Worm (Caenorhabditis elegans) whole organism, young adult: ENCODE data around the gene cyb-1.

Experiments
- B0261.1 ChIP-seq: sonication (generic microtip); optimal IDR thresholded peaks from 2 replicates; lab custom pipeline; 2016; ENCODE audit warnings: mild to moderate bottlenecking, missing genetic modification characterization, moderate library complexity, missing compliant biosample characterization
- B0336.3 ChIP-seq: fragments of 200-800 bp; sonication (Bioruptor generic); IDR thresholded peaks from 2 replicates; pipeline ENCODE4 v1.3.6; 2022; ENCODE audit warnings: missing genetic modification characterization, missing compliant biosample characterization
- C06A6.2 ChIP-seq: fragments of 200-800 bp; sonication (Bioruptor generic); conservative IDR thresholded peaks from 2 replicates; pipeline ENCODE4 v1.3.6; 2022; ENCODE audit warnings: missing genetic modification characterization, missing compliant biosample characterization
- F33H1.4 ChIP-seq: fragments of 200-800 bp; sonication (Bioruptor generic); IDR thresholded peaks from 2 replicates; pipeline ENCODE4 v1.3.6; 2022; ENCODE audit warnings: missing genetic modification reagents, missing genetic modification characterization, missing compliant biosample characterization
- F39B2.1 ChIP-seq: fragments of 200-800 bp; sonication (Bioruptor generic); IDR thresholded peaks from 2 replicates; pipeline ENCODE4 v1.3.6; 2022; ENCODE audit warnings: missing genetic modification reagents, missing genetic modification characterization, missing compliant biosample characterization
- F52B5.7 ChIP-seq: sonication (generic microtip); optimal IDR thresholded peaks from 2 replicates; lab custom pipeline; 2016; ENCODE audit warnings: mild to moderate bottlenecking, missing genetic modification characterization, missing compliant biosample characterization
- K11D2.4 ChIP-seq: fragments of 200-800 bp; sonication (Bioruptor generic); IDR thresholded peaks from 2 replicates; pipeline ENCODE4 v1.3.6; 2022; ENCODE audit warnings: missing genetic modification reagents, missing genetic modification characterization, missing compliant biosample characterization
- Y53F4B.3 ChIP-seq: fragments of 200-800 bp; sonication (Bioruptor generic); IDR thresholded peaks from 2 replicates; pipeline ENCODE4 v1.3.6; 2022; ENCODE audit warnings: missing genetic modification reagents, missing genetic modification characterization, missing compliant biosample characterization
- Y56A3A.18 ChIP-seq: fragments of 200-800 bp; sonication (Bioruptor generic); IDR thresholded peaks from 2 replicates; pipeline ENCODE4 v1.3.6; 2022; ENCODE audit warnings: missing genetic modification reagents, missing genetic modification characterization, missing compliant biosample characterization
- attf-3 ChIP-seq: fragments of 200-800 bp; sonication (Bioruptor generic); conservative IDR thresholded peaks from 2 replicates; pipeline ENCODE4 v1.3.6; 2022; ENCODE audit warnings: missing genetic modification reagents, missing genetic modification characterization, missing compliant biosample characterization
- bed-1 ChIP-seq: fragments of 200-800 bp; sonication (Bioruptor generic); IDR thresholded peaks from 2 replicates; pipeline ENCODE4 v1.3.6; 2022; ENCODE audit warnings: missing genetic modification reagents, missing genetic modification characterization, missing compliant biosample characterization
- ccch-3 ChIP-seq: fragments of 200-800 bp; sonication (Bioruptor generic); optimal IDR thresholded peaks from 2 replicates; lab custom pipeline; 2018; ENCODE audit warnings: mild to moderate bottlenecking, missing genetic modification characterization, missing compliant biosample characterization
- cebp-1 ChIP-seq, 2 experiments: fragments of 200-800 bp in 1 of 2; sonication (Bioruptor generic) in 1 of 2; sonication (generic microtip) in 1 of 2; IDR thresholded peaks in 1 of 2; optimal IDR thresholded peaks in 1 of 2; 2 replicates each; pipeline versions ENCODE4 v1.3.6 to Lab custom; 2017 to 2022; ENCODE audit warnings: missing compliant biosample characterization in 2 of 2, missing genetic modification characterization in 2 of 2, mild to moderate bottlenecking in 1 of 2, missing genetic modification reagents in 1 of 2, moderate library complexity in 1 of 2
- ceh-27 ChIP-seq: fragments of 200-800 bp; sonication (Bioruptor generic); optimal IDR thresholded peaks from 2 replicates; lab custom pipeline; 2018; ENCODE audit warnings: mild to moderate bottlenecking, missing genetic modification characterization, moderate library complexity, missing compliant biosample characterization
- ceh-40 ChIP-seq: fragments of 200-800 bp; sonication (Bioruptor generic); IDR thresholded peaks from 2 replicates; pipeline ENCODE4 v1.3.6; 2022; ENCODE audit warnings: missing genetic modification characterization, missing compliant biosample characterization
- ceh-79 ChIP-seq: sonication (generic microtip); optimal IDR thresholded peaks from 2 replicates; lab custom pipeline; 2017; ENCODE audit warnings: mild to moderate bottlenecking, missing genetic modification characterization, missing compliant biosample characterization
- ceh-91 ChIP-seq: fragments of 200-800 bp; sonication (Bioruptor generic); IDR thresholded peaks from 2 replicates; pipeline ENCODE4 v1.3.6; 2022; ENCODE audit warnings: missing genetic modification reagents, missing genetic modification characterization, missing compliant biosample characterization
- chd-7 ChIP-seq: sonication (generic microtip); optimal IDR thresholded peaks from 2 replicates; lab custom pipeline; 2016; ENCODE audit warnings: mild to moderate bottlenecking, missing genetic modification characterization, moderate library complexity, missing compliant biosample characterization
- dox-1 ChIP-seq: fragments of 200-800 bp; sonication (Bioruptor generic); IDR thresholded peaks from 2 replicates; pipeline ENCODE4 v1.3.6; 2022; ENCODE audit warnings: missing genetic modification reagents, missing genetic modification characterization, missing compliant biosample characterization
- efl-1 ChIP-seq: fragments of 150-350 bp; optimal IDR thresholded peaks from 2 replicates; lab custom pipeline; 2014; ENCODE audit warnings: missing biosample characterization, missing genetic modification reagents, missing genetic modification characterization
- egl-18 ChIP-seq: fragments of 200-800 bp; sonication (Bioruptor generic); IDR thresholded peaks from 2 replicates; pipeline ENCODE4 v1.3.6; 2022; ENCODE audit warnings: missing genetic modification reagents, missing genetic modification characterization, missing compliant biosample characterization
- lag-1 ChIP-seq: fragments of 200-800 bp; sonication (Bioruptor generic); IDR thresholded peaks from 2 replicates; pipeline ENCODE4 v1.3.6; 2022; ENCODE audit warnings: missing genetic modification reagents, missing genetic modification characterization, missing compliant biosample characterization
- lin-26 ChIP-seq: fragments of 200-800 bp; sonication (Bioruptor generic); IDR thresholded peaks from 2 replicates; pipeline ENCODE4 v1.3.6; 2022; ENCODE audit warnings: missing genetic modification reagents, missing genetic modification characterization, missing compliant biosample characterization
- lin-35 ChIP-seq, 3 experiments: fragments of 150-350 bp in 2 of 3; sonication (generic microtip) in 1 of 3; optimal IDR thresholded peaks; 2 replicates each; lab custom pipeline; 2014 to 2018; ENCODE audit warnings: missing biosample characterization in 3 of 3, missing genetic modification characterization in 3 of 3, missing genetic modification reagents in 3 of 3
- lin-40 ChIP-seq: sonication (generic microtip); optimal IDR thresholded peaks from 2 replicates; lab custom pipeline; 2016; ENCODE audit warnings: missing genetic modification characterization, mild to moderate bottlenecking, missing compliant biosample characterization, missing genotype, missing genetic modification reagents
- lin-54 ChIP-seq: fragments of 200-800 bp; sonication (Bioruptor generic); optimal IDR thresholded peaks from 2 replicates; lab custom pipeline; 2018; ENCODE audit warnings: mild to moderate bottlenecking, missing genetic modification characterization, missing compliant biosample characterization
- madf-6 ChIP-seq: fragments of 200-800 bp; sonication (Bioruptor generic); IDR thresholded peaks from 2 replicates; pipeline ENCODE4 v1.3.6; 2022; ENCODE audit warnings: missing genetic modification reagents, missing genetic modification characterization, missing compliant biosample characterization
- madf-8 ChIP-seq: fragments of 200-800 bp; sonication (Bioruptor generic); conservative IDR thresholded peaks from 2 replicates; pipeline ENCODE4 v1.3.6; 2022; ENCODE audit warnings: missing genetic modification reagents, missing genetic modification characterization, missing compliant biosample characterization
- mcd-1 ChIP-seq: fragments of 200-800 bp; sonication (Bioruptor generic); IDR thresholded peaks from 2 replicates; pipeline ENCODE4 v1.3.6; 2022; ENCODE audit warnings: missing genetic modification reagents, missing genetic modification characterization, missing compliant biosample characterization
- mel-28 ChIP-seq: sonication (generic microtip); optimal IDR thresholded peaks from 2 replicates; lab custom pipeline; 2016; ENCODE audit warnings: borderline replicate concordance, mild to moderate bottlenecking, missing genetic modification characterization, missing compliant biosample characterization
- mes-4 ChIP-seq: sonication (generic microtip); optimal IDR thresholded peaks from 2 replicates; lab custom pipeline; 2016; ENCODE audit warnings: missing genotype, missing genetic modification characterization, missing compliant biosample characterization
- nfya-2 ChIP-seq: fragments of 200-800 bp; sonication (Bioruptor generic); IDR thresholded peaks from 2 replicates; pipeline ENCODE4 v1.3.6; 2022; ENCODE audit warnings: missing genetic modification reagents, missing genetic modification characterization, missing compliant biosample characterization
- nfyb-1 ChIP-seq: fragments of 200-800 bp; sonication (Bioruptor generic); IDR thresholded peaks from 2 replicates; pipeline ENCODE4 v1.3.6; 2022; ENCODE audit warnings: missing genetic modification reagents, missing genetic modification characterization, missing compliant biosample characterization
- nhr-80 ChIP-seq: sonication (generic microtip); optimal IDR thresholded peaks from 2 replicates; lab custom pipeline; 2016; ENCODE audit warnings: missing genetic modification characterization, missing compliant biosample characterization
- pbrm-1 ChIP-seq: fragments of 200-800 bp; sonication (Bioruptor generic); IDR thresholded peaks from 2 replicates; pipeline ENCODE4 v1.3.6; 2022; ENCODE audit warnings: missing genetic modification reagents, missing genetic modification characterization, missing compliant biosample characterization
- pha-4 ChIP-seq: fragments of 150-350 bp; sonication (generic microtip); optimal IDR thresholded peaks from 2 replicates; lab custom pipeline; 2014; ENCODE audit warnings: missing biosample characterization, missing genetic modification reagents, missing genetic modification characterization
- snpc-1.1 ChIP-seq: sonication (generic microtip); optimal IDR thresholded peaks from 2 replicates; lab custom pipeline; 2017; ENCODE audit warnings: missing genetic modification characterization, mild to moderate bottlenecking, missing compliant biosample characterization, antibody characterized with exemption, moderate library complexity, missing genotype, missing genetic modification reagents; ENCODE audit not compliant: insufficient read depth
- tlf-1 ChIP-seq: fragments of 200-800 bp; sonication (Bioruptor generic); optimal IDR thresholded peaks from 2 replicates; lab custom pipeline; 2018; ENCODE audit warnings: mild to moderate bottlenecking, missing genetic modification characterization, missing compliant biosample characterization
- unc-62 ChIP-seq: fragments of 150-350 bp; optimal IDR thresholded peaks from 2 replicates; lab custom pipeline; 2014; ENCODE audit warnings: missing biosample characterization, missing genetic modification reagents, missing genetic modification characterization
- ztf-25 ChIP-seq: fragments of 200-800 bp; sonication (Bioruptor generic); IDR thresholded peaks from 2 replicates; pipeline ENCODE4 v1.3.6; 2022; ENCODE audit warnings: missing genetic modification reagents, missing genetic modification characterization, missing compliant biosample characterization

Gene cyb-1

DNA sequence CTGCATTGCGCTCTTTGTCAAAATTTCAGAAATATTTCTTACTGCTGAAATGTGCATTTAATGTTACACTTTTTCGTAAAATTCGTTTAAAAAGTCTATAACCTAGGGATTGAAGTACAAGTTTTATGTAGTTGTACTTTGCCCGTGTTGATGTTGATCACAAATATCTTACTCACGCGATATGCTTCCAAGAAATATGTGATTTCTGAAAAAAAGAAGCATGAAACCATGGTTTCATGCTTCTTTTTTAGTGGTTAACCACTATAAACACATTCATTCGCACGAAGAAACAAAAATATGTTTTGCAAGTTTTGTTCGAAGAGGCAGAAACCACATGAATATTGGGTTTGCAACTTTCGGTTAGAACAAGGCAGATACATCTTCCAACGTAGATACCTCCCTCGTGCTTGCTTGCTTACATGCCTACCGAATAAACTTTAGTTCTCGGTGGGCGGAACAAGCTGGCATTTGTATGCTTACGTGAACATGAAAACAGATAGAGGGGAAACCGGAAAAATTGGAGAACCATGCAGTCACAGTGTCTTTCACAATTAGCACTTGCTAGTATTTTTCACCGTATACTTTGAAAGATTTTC is 45.9 kb upstream of the cyb-1 start, which contains the start of gene R102.3:
R102.3 (plus strand) TSS at position 546 of the 596 bp plus-strand sequence.
- TF ChIP-seq ccch-3: no peak
- no peak for TF ChIP-seq ceh-27 (GFP tag; lab: Kevin White, UChicago)
- no peak for TF ChIP-seq lin-26 (GFP tag; lab: Robert Waterston, UW)
- TF ChIP-seq tlf-1: no peak
- no peak for TF ChIP-seq mes-4 (tag; lab: Kevin White, UChicago)
- no peak for TF ChIP-seq ceh-79
- TF ChIP-seq nfya-2 (GFP tag; lab: Robert Waterston, UW): no peak
- no peak for TF ChIP-seq B0261.1
- TF ChIP-seq chd-7 (tag; lab: Kevin White, UChicago): no peak

DNA sequence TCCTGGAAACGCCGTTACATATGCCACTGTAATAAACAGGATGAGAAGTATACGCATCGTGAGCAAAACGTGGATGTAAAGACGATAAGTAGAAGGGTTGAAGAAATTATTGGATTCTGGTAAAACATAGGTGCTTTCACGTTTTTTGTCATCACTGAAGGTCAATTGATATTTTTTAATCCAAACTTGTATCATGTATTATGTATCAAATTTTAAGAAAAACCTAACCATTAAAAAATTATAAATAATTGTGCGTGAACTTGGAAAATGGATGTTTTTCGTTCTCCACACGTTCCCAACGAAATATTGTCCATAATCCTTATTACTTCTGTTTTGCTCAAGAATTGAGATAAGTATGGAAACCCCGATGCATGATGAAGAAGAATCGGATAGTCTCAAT is 44.9 kb upstream of the cyb-1 start, which contains the start of gene R102.8:
R102.8 (minus strand) TSS at position 101 of the 400 bp plus-strand sequence.
- TF ChIP-seq dox-1 (GFP tag; lab: Robert Waterston, UW): no peak

DNA sequence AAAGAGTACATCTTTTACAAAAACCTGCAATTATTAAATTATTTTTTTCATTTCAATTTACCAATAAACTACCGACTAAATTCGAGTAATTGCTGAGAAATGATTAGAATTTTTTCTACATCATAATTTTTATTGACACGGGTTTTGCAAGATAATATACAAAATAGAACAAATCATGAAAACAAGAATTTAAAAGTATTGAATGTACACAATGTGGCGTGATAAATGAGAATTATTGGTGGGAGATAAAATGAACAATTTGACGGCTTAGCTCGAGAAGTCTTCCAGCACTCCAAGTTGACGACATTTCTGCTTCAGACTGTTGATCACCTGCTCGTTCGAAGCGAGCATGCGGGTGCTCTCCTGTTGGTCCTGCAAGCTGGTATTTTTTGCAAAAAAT is 39.8 kb upstream of the cyb-1 start, which contains the start of gene R102.4:
R102.4 (minus strand) TSS at position 101 of the 400 bp plus-strand sequence.
- TF ChIP-seq pbrm-1 (GFP tag; lab: Robert Waterston, UW) (no peak), egl-18 (no peak), F52B5.7 (tag; lab: Kevin White, UChicago) (no peak), F39B2.1 (no peak), K11D2.4 (GFP tag; lab: Robert Waterston, UW) (no peak), Y56A3A.18 (GFP tag; lab: Robert Waterston, UW) (no peak), lag-1 (GFP tag; lab: Robert Waterston, UW) (no peak), ztf-25 (GFP tag; lab: Robert Waterston, UW) (no peak), F33H1.4 (GFP tag; lab: Robert Waterston, UW) (no peak), C06A6.2 (GFP tag; lab: Robert Waterston, UW) (no peak), efl-1 (GFP tag; lab: Kevin White, UChicago) (no peak), mel-28 (tag; lab: Kevin White, UChicago) (no peak)
- TF ChIP-seq, all 124 proteins: peak for 0

DNA sequence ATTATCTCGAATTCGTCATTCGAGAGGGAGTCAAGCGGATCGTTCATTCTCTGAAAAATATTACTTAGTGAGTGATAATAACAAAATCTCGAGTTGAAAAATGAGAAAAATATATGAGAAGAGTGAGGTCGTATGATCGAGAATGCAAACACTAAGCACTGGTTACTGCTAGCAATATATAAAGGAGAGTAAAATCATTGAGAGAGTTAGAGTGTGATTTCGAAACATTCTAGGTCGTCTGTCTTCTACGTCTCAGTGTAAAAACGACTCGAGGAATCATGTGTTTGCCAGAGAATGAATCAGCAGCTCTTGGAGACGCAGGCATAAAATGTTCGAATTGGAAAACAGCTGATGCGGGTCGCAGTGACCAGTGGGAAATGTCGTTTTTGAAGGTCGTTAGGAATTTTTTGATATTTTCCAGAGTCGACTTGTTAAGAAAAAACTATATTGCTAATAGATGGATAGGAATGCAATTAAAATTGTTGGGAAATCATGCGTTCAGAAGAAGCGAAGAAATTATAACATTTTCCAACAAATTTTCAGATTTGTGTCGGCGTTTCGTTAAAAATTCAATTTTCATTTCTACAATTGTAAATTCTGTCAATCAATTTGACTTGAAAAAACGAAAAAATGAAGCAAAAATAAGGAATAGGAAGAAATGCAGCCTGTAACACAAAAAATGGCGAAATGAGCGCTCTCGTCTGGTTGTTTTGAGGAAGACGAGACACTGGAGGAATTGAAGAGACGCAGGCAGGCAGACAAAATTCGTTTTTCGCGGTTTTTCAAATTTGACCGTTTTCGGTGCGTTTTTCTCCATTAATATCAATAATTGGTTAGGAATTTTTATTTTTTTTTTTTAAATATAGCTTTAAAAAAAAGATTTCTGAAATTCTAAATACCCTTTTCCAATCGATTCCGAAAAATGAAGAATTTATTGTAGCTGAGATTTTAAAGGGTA is 37.7 kb upstream of the cyb-1 start, which contains the start of gene allo-1:
allo-1 (minus strand) TSS at position 51 of the 958 bp plus-strand sequence.
- TF ChIP-seq Y56A3A.18 (GFP tag; lab: Robert Waterston, UW) (no peak), Y53F4B.3 (no peak), pha-4 (tag; lab: Kevin White, UChicago) (peak; percentile 4), lin-54 (GFP tag; lab: Kevin White, UChicago) (peak; percentile 66), B0336.3 (GFP tag; lab: Robert Waterston, UW) (peak; percentile 34; the same call in 1 of the 2 replicates), bed-1 (GFP tag; lab: Robert Waterston, UW) (no peak), lin-40 (peak; percentile 52), mcd-1 (peak; percentile 28; the same call in 1 of the 2 replicates), nfyb-1 (GFP tag; lab: Robert Waterston, UW) (peak; percentile 28; the same call in 1 of the 2 replicates), madf-8 (GFP tag; lab: Robert Waterston, UW) (peak; percentile 17; the same call in 1 of the 2 replicates), efl-1 (GFP tag; lab: Kevin White, UChicago) (peak; percentile 62), madf-6 (GFP tag; lab: Robert Waterston, UW) (peak; percentile 64), unc-62 (GFP tag; lab: Kevin White, UChicago) (no peak), cebp-1 (GFP tag; IDR thresholded peaks at IDR 0.05; lab: Robert Waterston, UW) (peak; percentile 97), cebp-1 (tag; optimal IDR thresholded peaks at IDR 0.05; lab: Kevin White, UChicago) (peak; percentile 98), ceh-40 (GFP tag; lab: Robert Waterston, UW) (no peak), ceh-91 (GFP tag; lab: Robert Waterston, UW) (no peak), lin-35 (GFP tag; optimal IDR thresholded peaks at IDR 0.05; lab: Kevin White, UChicago) (peak in 1 of 3 experiments; percentile 34), snpc-1.1 (tag; lab: Kevin White, UChicago) (no peak), attf-3 (GFP tag; lab: Robert Waterston, UW) (no peak), nhr-80 (peak; percentile 74), pbrm-1 (GFP tag; lab: Robert Waterston, UW) (peak; percentile 49; the same call in 1 of the 2 replicates)
